Fruit fly (Drosophila melanogaster): Measurements from ENCODE around the gene Pcp.

The Pcp gene

DNA sequence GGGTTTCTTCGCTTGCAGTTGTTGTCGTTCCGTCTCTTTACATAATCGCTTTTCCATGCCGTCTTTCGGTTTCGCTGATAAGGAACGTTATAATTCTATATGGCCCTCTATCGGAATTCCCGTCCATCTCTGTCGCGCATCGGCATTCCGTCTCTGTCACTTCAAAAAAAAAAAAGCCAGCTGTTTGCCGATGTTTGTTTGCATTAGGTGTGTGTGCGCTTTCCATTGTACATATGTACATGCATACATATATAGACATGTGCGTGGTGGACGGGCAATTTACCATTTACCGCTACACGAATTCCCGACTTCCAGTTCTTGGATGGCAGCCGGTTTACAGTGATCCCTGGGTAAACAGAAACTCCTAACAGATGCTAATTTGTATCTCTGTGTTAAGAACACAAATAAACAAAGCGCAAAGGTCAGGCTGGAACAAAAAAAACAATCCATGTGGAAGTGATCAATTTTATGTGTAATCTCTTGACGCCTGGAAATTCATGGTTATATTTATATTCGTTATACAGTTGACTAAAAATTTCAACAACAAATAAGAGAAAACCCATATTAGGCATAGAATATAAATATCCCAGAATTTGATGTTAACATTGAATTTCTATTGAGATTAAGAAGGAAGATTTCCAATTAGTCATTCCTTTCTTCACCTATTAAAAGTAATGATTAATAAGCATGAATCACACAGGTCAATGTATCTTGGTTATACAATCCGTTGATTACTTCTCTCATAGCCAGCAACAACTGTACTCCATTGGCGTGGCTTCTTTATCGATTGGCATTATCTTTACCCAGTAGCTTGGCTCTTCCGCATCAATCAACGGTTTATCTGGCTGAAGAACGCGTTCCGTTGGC lies 21.8 kb downstream of the Pcp start (continued):
- peak; percentile 61 for TF ChIP-seq CG3407 (GFP tag; optimal IDR thresholded peaks at IDR 0.05)
- TF ChIP-seq CG4282 (GFP tag; optimal IDR thresholded peaks at IDR 0.05), result peak; percentile 54
- peak; percentile 25 for TF ChIP-seq grn (GFP tag; optimal IDR thresholded peaks at IDR 0.05)
- peak; percentile 64 for TF ChIP-seq CG1529 (GFP tag; optimal IDR thresholded peaks at IDR 0.05)
- peak; percentile 69 for TF ChIP-seq CG15696 (tag; optimal IDR thresholded peaks at IDR 0.05)
- TF ChIP-seq CG7963 (GFP tag; IDR thresholded peaks at IDR 0.05; ENCODE audit: partially characterized antibody), result no peak
- no peak for TF ChIP-seq jing (GFP tag; optimal IDR thresholded peaks at IDR 0.05)
- no peak for TF ChIP-seq Doc2 (GFP tag; IDR thresholded peaks at IDR 0.05)
- no peak for TF ChIP-seq CG18011 (GFP tag; optimal IDR thresholded peaks at IDR 0.05)
- no peak for TF ChIP-seq slou (GFP tag; optimal IDR thresholded peaks at IDR 0.05)
- TF ChIP-seq Meics (GFP tag; optimal IDR thresholded peaks at IDR 0.05), result no peak
- no peak for TF ChIP-seq Ravus (GFP tag; IDR thresholded peaks at IDR 0.05)
- peak; percentile 32 for TF ChIP-seq NC2α (GFP tag; optimal IDR thresholded peaks at IDR 0.05)
- TF ChIP-seq CG30403 (GFP tag; optimal IDR thresholded peaks at IDR 0.05), result peak; percentile 28
- peak; percentile 42 for TF ChIP-seq row (GFP tag; IDR thresholded peaks at IDR 0.05)
- TF ChIP-seq gcm (GFP tag; optimal IDR thresholded peaks at IDR 0.05), result peak; percentile 56
- TF ChIP-seq sr (GFP tag; IDR thresholded peaks at IDR 0.05), result peak; percentile 46; the same call in 1 of the 3 replicates
- TF ChIP-seq cad (GFP tag; optimal IDR thresholded peaks at IDR 0.05), result no peak
- TF ChIP-seq Opbp (GFP tag; IDR thresholded peaks at IDR 0.05; ENCODE audit: partially characterized antibody), result no peak
- no peak for TF ChIP-seq Ets97D (GFP tag; optimal IDR thresholded peaks at IDR 0.05)
- peak; percentile 78 for TF ChIP-seq CG32772 (GFP tag; IDR thresholded peaks at IDR 0.05)
- TF ChIP-seq pho (GFP tag; optimal IDR thresholded peaks at IDR 0.05), result no peak
- TF ChIP-seq CG2199 (GFP tag; IDR thresholded peaks at IDR 0.05), result no peak
- peak; percentile 20 for TF ChIP-seq CG3163 (GFP tag; optimal IDR thresholded peaks at IDR 0.05)
- no peak for TF ChIP-seq E2f2 (GFP tag; IDR thresholded peaks at IDR 0.05)
- TF ChIP-seq CG2678 (tag; optimal IDR thresholded peaks at IDR 0.05), result peak; percentile 45
- no peak for TF ChIP-seq CG1647 (GFP tag; optimal IDR thresholded peaks at IDR 0.05)
- no peak for TF ChIP-seq Dref (GFP tag; IDR thresholded peaks at IDR 0.05)
- 0 out of 3 replicates have a peak, but pooled peaks have one; percentile 38 for TF ChIP-seq CG17361 (GFP tag; IDR thresholded peaks at IDR 0.05)
- no peak for TF ChIP-seq Ets65A (GFP tag)
- no peak for TF ChIP-seq CG10274 (GFP tag; optimal IDR thresholded peaks at IDR 0.05)
- TF ChIP-seq CG7745 (tag; optimal IDR thresholded peaks at IDR 0.05), result peak; percentile 62
- peak; percentile 6 for TF ChIP-seq CG17829 (tag; optimal IDR thresholded peaks at IDR 0.05)
- TF ChIP-seq CG15479 (GFP tag; optimal IDR thresholded peaks at IDR 0.05), result peak; percentile 31
- no peak for TF ChIP-seq corto (GFP tag; optimal IDR thresholded peaks at IDR 0.05)
- TF ChIP-seq dmrt11E (tag; optimal IDR thresholded peaks at IDR 0.05), result peak; percentile 52
- no peak for TF ChIP-seq Usf (GFP tag; optimal IDR thresholded peaks at IDR 0.05)
- peak; percentile 18; the same call in 1 of the 2 replicates for TF ChIP-seq rib (GFP tag; IDR thresholded peaks at IDR 0.05)
- no peak for TF ChIP-seq br (optimal IDR thresholded peaks at IDR 0.05)
- 0 out of 2 replicates have a peak, but pooled peaks have one; percentile 12 for TF ChIP-seq gt (GFP tag; IDR thresholded peaks at IDR 0.05)
- TF ChIP-seq stc (GFP tag; IDR thresholded peaks at IDR 0.05), result no peak
- TF ChIP-seq H2.0 (GFP tag; IDR thresholded peaks at IDR 0.05), result no peak
- TF ChIP-seq Nf-YC (tag; optimal IDR thresholded peaks at IDR 0.05), result no peak
- no peak for TF ChIP-seq Rx (GFP tag; IDR thresholded peaks at IDR 0.05)
- no peak for TF ChIP-seq CG8924 (tag; optimal IDR thresholded peaks at IDR 0.05)
- TF ChIP-seq zfh2 (GFP tag; optimal IDR thresholded peaks at IDR 0.05), result no peak
- TF ChIP-seq klu (GFP tag; IDR thresholded peaks at IDR 0.05), result no peak
- no peak for TF ChIP-seq fd96Cb (tag; optimal IDR thresholded peaks at IDR 0.05)
- TF ChIP-seq Antp (GFP tag; optimal IDR thresholded peaks at IDR 0.05), result no peak
- peak; percentile 28; the same call in 1 of the 3 replicates for TF ChIP-seq CG11093 (GFP tag; IDR thresholded peaks at IDR 0.05)
- peak; percentile 5 for TF ChIP-seq Sox102F (GFP tag; optimal IDR thresholded peaks at IDR 0.05)
